Fruit fly (Drosophila melanogaster): ENCODE measurements around the gene sstn.

dm6 chr3L:15141118-15142003 lies 46.8 kb upstream of the sstn start:
- TF ChIP-seq vvl (GFP tag; IDR thresholded peaks at IDR 0.05) (peak; percentile 23), sna (GFP tag; IDR thresholded peaks at IDR 0.05; ENCODE audit: partially characterized antibody) (no peak), gcm (GFP tag; optimal IDR thresholded peaks at IDR 0.05) (no peak), CG6765 (GFP tag; optimal IDR thresholded peaks at IDR 0.05) (no peak), ash1 (GFP tag; optimal IDR thresholded peaks at IDR 0.05) (no peak), CG15514 (GFP tag; optimal IDR thresholded peaks at IDR 0.05) (peak; percentile 37), Gsc (GFP tag; IDR thresholded peaks at IDR 0.05) (no peak), br (optimal IDR thresholded peaks at IDR 0.05) (no peak), Dll (GFP tag; IDR thresholded peaks at IDR 0.05; ENCODE audit: partially characterized antibody) (no peak), CG8388 (GFP tag; optimal IDR thresholded peaks at IDR 0.05) (no peak), YL-1 (GFP tag; optimal IDR thresholded peaks at IDR 0.05) (peak; percentile 84)
